Fruit fly (Drosophila melanogaster): ENCODE measurements around the gene CG15386.
A peak's percentile ranks its signal among the peaks of the same experiment; 100 is the strongest.

Gene CG15386

DNA sequence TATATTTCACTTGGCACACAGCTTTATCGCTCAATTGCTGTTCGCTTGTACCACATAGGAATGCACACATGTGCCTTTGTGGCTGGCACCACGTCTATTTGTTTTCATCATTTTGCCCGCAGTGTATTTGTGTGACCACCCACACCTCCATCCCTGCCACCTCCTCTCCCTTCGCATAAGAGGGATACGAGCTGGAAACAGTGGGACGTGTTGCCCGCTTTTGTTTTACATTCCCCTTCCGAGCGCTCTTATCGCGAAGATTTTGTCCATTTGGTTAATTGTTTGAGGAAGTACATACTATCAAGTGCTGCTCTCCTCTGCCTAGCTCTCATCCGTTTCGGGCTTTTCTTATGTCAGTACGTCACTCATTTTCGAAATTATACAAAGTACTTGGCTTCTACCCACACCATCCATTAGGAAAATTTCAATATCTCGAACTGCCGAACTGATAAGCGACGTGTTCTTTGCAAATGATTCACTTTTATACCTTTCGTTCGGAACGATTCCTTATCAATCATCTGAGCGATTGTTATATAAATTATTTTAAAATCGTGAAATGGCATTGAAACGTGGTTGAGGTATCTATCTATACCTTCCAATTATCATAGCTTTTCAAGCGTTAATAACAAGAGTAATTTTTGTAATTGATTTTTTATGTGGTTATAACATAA lies 11.3 kb upstream of the CG15386 start:
- TF ChIP-seq Ets98B (GFP tag; IDR thresholded peaks at IDR 0.05) (peak; percentile 42), CG8159 (tag; optimal IDR thresholded peaks at IDR 0.05) (no peak), fd96Ca (GFP tag; IDR thresholded peaks at IDR 0.05) (0 out of 3 replicates have a peak, but pooled peaks have one; percentile 33)

DNA sequence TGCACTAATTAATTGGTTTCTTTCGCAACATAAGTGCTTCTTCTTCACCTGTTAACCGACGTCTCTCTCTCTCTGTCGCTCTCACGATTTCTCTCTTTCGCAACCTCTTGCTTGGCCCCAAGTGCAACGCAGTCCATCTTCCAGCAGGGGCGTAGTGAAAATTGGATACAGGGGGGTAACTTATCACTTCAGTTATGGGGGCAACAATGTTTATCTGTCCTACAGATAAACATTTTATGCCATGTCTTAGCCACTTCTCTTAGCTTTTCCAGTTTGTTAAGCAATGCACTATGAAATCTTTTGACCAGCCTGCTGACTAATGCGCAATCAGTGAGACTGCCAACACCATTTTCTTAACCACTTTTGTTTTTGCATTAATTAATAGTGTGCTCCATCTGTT lies 10.3 kb upstream of the CG15386 start:
- peak; percentile 84 for TF ChIP-seq CG12605 (GFP tag; IDR thresholded peaks at IDR 0.05)
- peak; percentile 62 for TF ChIP-seq CG8159 (tag; optimal IDR thresholded peaks at IDR 0.05)
- peak; percentile 82 for TF ChIP-seq CG32121 (GFP tag; IDR thresholded peaks at IDR 0.05)
- TF ChIP-seq CG17806 (tag; optimal IDR thresholded peaks at IDR 0.05), result peak; percentile 72
- no peak for TF ChIP-seq D1 (tag; optimal IDR thresholded peaks at IDR 0.05)
- TF ChIP-seq Pif1A (GFP tag; optimal IDR thresholded peaks at IDR 0.05), result peak; percentile 85
- no peak for TF ChIP-seq gl (tag; optimal IDR thresholded peaks at IDR 0.05)
- TF ChIP-seq Snoo (tag; optimal IDR thresholded peaks at IDR 0.05), result peak; percentile 74
- TF ChIP-seq rn (GFP tag; IDR thresholded peaks at IDR 0.05), result no peak
- TF ChIP-seq CG15710 (tag; optimal IDR thresholded peaks at IDR 0.05), result peak; percentile 68
- TF ChIP-seq CG4496 (GFP tag; IDR thresholded peaks at IDR 0.05), result peak; percentile 87
- peak; percentile 76 for TF ChIP-seq Pif1B (GFP tag; optimal IDR thresholded peaks at IDR 0.05)
- peak; percentile 76 for TF ChIP-seq CG14655 (GFP tag; optimal IDR thresholded peaks at IDR 0.05)
- no peak for TF ChIP-seq CG13204 (GFP tag; optimal IDR thresholded peaks at IDR 0.05)
- peak; percentile 60 for TF ChIP-seq CG34367 (tag; optimal IDR thresholded peaks at IDR 0.05)
- TF ChIP-seq EcR (GFP tag; optimal IDR thresholded peaks at IDR 0.05), result no peak
- peak; percentile 59 for TF ChIP-seq CG9948 (tag; optimal IDR thresholded peaks at IDR 0.05)
- TF ChIP-seq CG8301 (tag; optimal IDR thresholded peaks at IDR 0.05), result peak; percentile 69
- TF ChIP-seq CG10348 (GFP tag; IDR thresholded peaks at IDR 0.05), result peak; percentile 54; the same call in 1 of the 2 replicates
- TF ChIP-seq fd96Ca (GFP tag; IDR thresholded peaks at IDR 0.05), result peak; percentile 86
- TF ChIP-seq Ets98B (GFP tag; IDR thresholded peaks at IDR 0.05), result peak; percentile 83

DNA sequence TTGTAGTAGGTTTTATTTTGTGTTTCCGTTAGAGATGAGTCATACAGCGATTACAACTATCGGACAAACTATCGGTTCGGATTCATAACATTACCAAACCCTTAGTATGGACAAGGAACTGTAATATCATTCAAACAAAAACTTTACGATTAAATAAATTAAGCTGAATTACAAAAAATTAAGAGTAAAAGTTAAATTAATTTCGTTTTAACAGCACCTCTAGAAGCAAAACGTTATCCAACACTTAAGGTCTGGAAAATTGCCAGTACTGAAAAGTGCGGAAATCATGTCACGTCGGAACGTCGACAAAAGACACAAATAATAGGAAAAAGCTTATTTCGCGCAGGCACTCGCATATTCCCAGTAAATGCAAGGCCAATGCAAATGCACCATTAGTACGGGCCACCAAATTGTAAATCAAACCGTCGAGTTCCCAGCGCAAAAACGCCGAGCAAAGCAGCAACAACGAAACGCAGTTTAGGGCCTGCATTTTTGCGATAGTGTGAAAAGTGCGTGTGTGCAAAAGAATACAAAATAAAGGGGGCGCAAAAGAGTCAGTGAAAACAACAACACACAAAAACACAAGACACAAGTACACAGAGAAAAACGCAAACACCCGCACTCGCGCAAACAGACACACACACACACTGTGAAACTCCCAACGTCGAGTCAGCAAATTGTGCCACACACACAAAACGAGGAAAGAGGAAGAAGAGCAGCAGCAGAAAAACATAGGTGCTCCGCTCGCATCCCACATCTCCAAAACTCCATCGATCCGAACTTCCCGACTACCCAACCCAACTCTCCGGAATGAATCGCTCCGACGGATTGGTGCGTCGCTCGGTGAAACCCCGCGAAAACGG lies 9.4 kb upstream of the CG15386 start, which contains the start of the genes CG15387 and sau:
CG15387 (minus strand) TSS at position 36 of the 863 bp plus-strand sequence.
sau (plus strand) TSS at position 84 of the 863 bp plus-strand sequence.
- TF ChIP-seq CG8301 (tag; optimal IDR thresholded peaks at IDR 0.05) (peak; percentile 69), CG14655 (GFP tag; optimal IDR thresholded peaks at IDR 0.05) (peak; percentile 76), CG9948 (tag; optimal IDR thresholded peaks at IDR 0.05) (peak; percentile 56), EcR (GFP tag; optimal IDR thresholded peaks at IDR 0.05) (no peak), Ets98B (GFP tag; IDR thresholded peaks at IDR 0.05) (peak; percentile 68), Snoo (tag; optimal IDR thresholded peaks at IDR 0.05) (peak; percentile 76), CG4496 (GFP tag; IDR thresholded peaks at IDR 0.05) (peak; percentile 85), D1 (tag; optimal IDR thresholded peaks at IDR 0.05) (no peak), fd96Ca (GFP tag; IDR thresholded peaks at IDR 0.05) (peak; percentile 75), gl (tag; optimal IDR thresholded peaks at IDR 0.05) (peak; percentile 17), CG34367 (tag; optimal IDR thresholded peaks at IDR 0.05) (peak; percentile 72), CG12605 (GFP tag; IDR thresholded peaks at IDR 0.05) (no peak), rn (GFP tag; IDR thresholded peaks at IDR 0.05) (peak; percentile 58; the same call in 1 of the 2 replicates), CG32121 (GFP tag; IDR thresholded peaks at IDR 0.05) (peak; percentile 85), CG17806 (tag; optimal IDR thresholded peaks at IDR 0.05) (peak; percentile 62), CG15710 (tag; optimal IDR thresholded peaks at IDR 0.05) (peak; percentile 84), CG13204 (GFP tag; optimal IDR thresholded peaks at IDR 0.05) (no peak), CG8159 (tag; optimal IDR thresholded peaks at IDR 0.05) (peak; percentile 77), CG10348 (GFP tag; IDR thresholded peaks at IDR 0.05) (no peak), Pif1A (GFP tag; optimal IDR thresholded peaks at IDR 0.05) (peak; percentile 77), Pif1B (GFP tag; optimal IDR thresholded peaks at IDR 0.05) (peak; percentile 65)

DNA sequence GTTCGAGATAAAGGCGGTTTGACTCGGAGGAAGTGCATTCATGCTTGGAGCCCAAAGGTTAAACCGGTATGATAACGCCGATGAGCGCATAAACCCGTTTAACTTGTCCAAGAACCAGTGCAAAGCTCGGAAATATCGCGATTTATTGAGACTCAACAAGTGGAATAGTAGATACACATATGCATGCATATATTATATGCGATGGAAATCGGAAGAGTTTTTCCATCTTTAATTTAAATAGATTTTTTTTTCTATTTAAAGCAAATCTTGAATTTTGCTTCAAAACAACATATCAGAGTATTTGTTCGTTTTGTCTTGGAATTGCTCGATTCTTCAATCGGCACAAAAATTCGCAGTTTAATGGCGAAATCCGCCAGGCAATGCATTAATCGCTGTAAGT lies 5.3 kb upstream of the CG15386 start:
- TF ChIP-seq CG4496 (GFP tag; IDR thresholded peaks at IDR 0.05), result 0 out of 3 replicates have a peak, but pooled peaks have one; percentile 21
- peak; percentile 9 for TF ChIP-seq CG8301 (tag; optimal IDR thresholded peaks at IDR 0.05)
- peak; percentile 11 for TF ChIP-seq Pif1A (GFP tag; optimal IDR thresholded peaks at IDR 0.05)
- no peak for TF ChIP-seq CG8159 (tag; optimal IDR thresholded peaks at IDR 0.05)
- TF ChIP-seq CG12605 (GFP tag; IDR thresholded peaks at IDR 0.05), result no peak
- TF ChIP-seq gl (tag; optimal IDR thresholded peaks at IDR 0.05), result no peak
- no peak for TF ChIP-seq Pif1B (GFP tag; optimal IDR thresholded peaks at IDR 0.05)
- no peak for TF ChIP-seq EcR (GFP tag; optimal IDR thresholded peaks at IDR 0.05)
- no peak for TF ChIP-seq CG10348 (GFP tag; IDR thresholded peaks at IDR 0.05)
- peak; percentile 31 for TF ChIP-seq CG14655 (GFP tag; optimal IDR thresholded peaks at IDR 0.05)
- TF ChIP-seq CG15710 (tag; optimal IDR thresholded peaks at IDR 0.05), result no peak

DNA sequence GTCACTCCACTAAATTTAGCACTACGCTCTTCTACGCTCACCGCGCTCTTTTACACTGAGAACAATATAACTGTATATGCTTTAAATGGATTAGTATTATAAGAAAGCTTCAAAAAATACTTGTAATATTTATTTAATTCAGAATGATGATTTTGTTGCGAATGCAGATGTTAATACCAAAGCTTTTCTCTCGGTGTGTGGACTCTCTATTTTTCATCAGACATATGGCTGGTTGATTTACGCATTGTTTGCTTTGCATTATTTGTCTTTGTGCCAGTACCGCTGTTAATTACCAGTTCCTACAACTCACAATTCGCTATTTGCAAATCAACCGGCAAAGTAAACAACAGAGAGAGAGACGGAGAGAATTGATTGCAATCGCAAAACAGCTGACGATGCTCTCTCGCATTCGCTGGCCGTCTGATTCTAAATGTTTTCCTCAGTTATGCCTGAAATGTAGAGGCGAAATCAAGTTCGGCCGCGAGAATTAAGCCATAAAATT lies 4.7 kb upstream of the CG15386 start:
- TF ChIP-seq Pif1B (GFP tag; optimal IDR thresholded peaks at IDR 0.05) (peak; percentile 99), CG4496 (GFP tag; IDR thresholded peaks at IDR 0.05) (peak; percentile 100), gl (tag; optimal IDR thresholded peaks at IDR 0.05) (peak; percentile 98), EcR (GFP tag; optimal IDR thresholded peaks at IDR 0.05) (peak; percentile 80), Snoo (tag; optimal IDR thresholded peaks at IDR 0.05) (peak; percentile 97), D1 (tag; optimal IDR thresholded peaks at IDR 0.05) (no peak), CG15710 (tag; optimal IDR thresholded peaks at IDR 0.05) (peak; percentile 99), CG10348 (GFP tag; IDR thresholded peaks at IDR 0.05) (peak; percentile 98), CG34367 (tag; optimal IDR thresholded peaks at IDR 0.05) (peak; percentile 99), fd96Ca (GFP tag; IDR thresholded peaks at IDR 0.05) (peak; percentile 99), CG8159 (tag; optimal IDR thresholded peaks at IDR 0.05) (peak; percentile 98), CG32121 (GFP tag; IDR thresholded peaks at IDR 0.05) (peak; percentile 99), CG9948 (tag; optimal IDR thresholded peaks at IDR 0.05) (peak; percentile 98), CG17806 (tag; optimal IDR thresholded peaks at IDR 0.05) (peak; percentile 98), CG8301 (tag; optimal IDR thresholded peaks at IDR 0.05) (peak; percentile 99), CG13204 (GFP tag; optimal IDR thresholded peaks at IDR 0.05) (peak; percentile 96), CG12605 (GFP tag; IDR thresholded peaks at IDR 0.05) (peak; percentile 100), Pif1A (GFP tag; optimal IDR thresholded peaks at IDR 0.05) (peak; percentile 99), rn (GFP tag; IDR thresholded peaks at IDR 0.05) (peak; percentile 99), Ets98B (GFP tag; IDR thresholded peaks at IDR 0.05) (peak; percentile 99), CG14655 (GFP tag; optimal IDR thresholded peaks at IDR 0.05) (peak; percentile 99)
